Fruit fly (Drosophila melanogaster) whole organism, embryonic: ENCODE data around the gene gkt.

ENCODE experiments used
- Aef1 ChIP-seq: fragments of 200-800 bp; sonication (Bioruptor generic); IDR thresholded peaks from 3 replicates; pipeline ENCODE4 v1.3.6; 2022; ENCODE audit warnings: missing biosample characterization, missing genetic modification characterization
- CG10267 ChIP-seq: fragments of 200-800 bp; sonication (Bioruptor generic); optimal IDR thresholded peaks from 2 replicates; lab custom pipeline; 2018; ENCODE audit warnings: missing biosample characterization, mild to moderate bottlenecking, missing genetic modification characterization, moderate library complexity
- CG12391 ChIP-seq: fragments of 200-800 bp; sonication (Bioruptor generic); optimal IDR thresholded peaks from 3 replicates; lab custom pipeline; 2018; ENCODE audit warnings: missing biosample characterization, mild to moderate bottlenecking, missing genetic modification characterization, moderate library complexity
- CG15601 ChIP-seq: fragments of 200-800 bp; sonication (Bioruptor generic); optimal IDR thresholded peaks from 3 replicates; lab custom pipeline; 2019; ENCODE audit warnings: missing biosample characterization, mild to moderate bottlenecking, missing genetic modification characterization, moderate library complexity
- CG18619 ChIP-seq: fragments of 200-800 bp; sonication (Bioruptor generic); optimal IDR thresholded peaks from 3 replicates; lab custom pipeline; 2017; ENCODE audit warnings: missing biosample characterization, mild to moderate bottlenecking, missing genetic modification characterization
- CG32767 ChIP-seq: fragments of 200-800 bp; sonication (Bioruptor generic); IDR thresholded peaks from 2 replicates; pipeline ENCODE4 v1.3.6; 2022; ENCODE audit warnings: missing biosample characterization, missing genetic modification characterization
- CG34224 ChIP-seq: fragments of 200-800 bp; sonication (Bioruptor generic); IDR thresholded peaks from 3 replicates; pipeline ENCODE4 v1.3.6; 2022; ENCODE audit warnings: missing biosample characterization, missing genetic modification characterization; ENCODE audit not compliant: partially characterized antibody
- CG4360 ChIP-seq: fragments of 200-800 bp; sonication (Bioruptor generic); IDR thresholded peaks from 2 replicates; pipeline ENCODE4 v1.3.6; 2022; ENCODE audit warnings: missing biosample characterization, missing genetic modification characterization
- CG4617 ChIP-seq: fragments of 200-800 bp; sonication (Bioruptor generic); optimal IDR thresholded peaks from 3 replicates; lab custom pipeline; 2016; ENCODE audit warnings: missing biosample characterization, missing genetic modification characterization, borderline replicate concordance
- CG7963 ChIP-seq: fragments of 200-800 bp; sonication (Bioruptor generic); IDR thresholded peaks from 3 replicates; pipeline ENCODE4 v1.3.6; 2022; ENCODE audit warnings: missing biosample characterization, missing genetic modification characterization; ENCODE audit not compliant: partially characterized antibody
- CG8290 ChIP-seq, 3 experiments: fragments of 200-800 bp; sonication (Bioruptor generic); optimal IDR thresholded peaks; 2 replicates each; lab custom pipeline; 2016 to 2019; ENCODE audit warnings: missing biosample characterization in 3 of 3, missing genetic modification characterization in 3 of 3, mild to moderate bottlenecking in 2 of 3, moderate library complexity in 1 of 3
- D ChIP-seq, 2 experiments: fragments of 200-800 bp in 1 of 2; fragments of >200 bp in 1 of 2; sonication (Bioruptor generic) in 1 of 2; optimal IDR thresholded peaks; 2 replicates in 1 of 2; 3 replicates in 1 of 2; lab custom pipeline; 2017; ENCODE audit warnings: mild to moderate bottlenecking in 1 of 2, missing biosample characterization in 1 of 2, missing genetic modification characterization in 1 of 2, missing genetic modification reagents in 1 of 2
- D19A ChIP-seq: fragments of 200-800 bp; optimal IDR thresholded peaks from 3 replicates; lab custom pipeline; 2019; ENCODE audit warnings: missing biosample characterization, mild to moderate bottlenecking, missing genetic modification characterization, moderate library complexity
- Deaf1 ChIP-seq: fragments of 200-800 bp; optimal IDR thresholded peaks from 3 replicates; lab custom pipeline; 2019; ENCODE audit warnings: missing biosample characterization, mild to moderate bottlenecking, missing genetic modification characterization, moderate library complexity
- Dll ChIP-seq: fragments of 200-800 bp; sonication (Bioruptor generic); IDR thresholded peaks from 4 replicates; pipeline ENCODE4 v1.3.6; 2022; ENCODE audit warnings: missing biosample characterization, missing genetic modification characterization; ENCODE audit not compliant: partially characterized antibody
- E2f2 ChIP-seq: fragments of 200-800 bp; sonication (Bioruptor generic); IDR thresholded peaks from 2 replicates; pipeline ENCODE4 v1.3.6; 2022; ENCODE audit warnings: missing biosample characterization, missing genetic modification characterization
- ERR ChIP-seq: fragments of 200-800 bp; sonication (Bioruptor generic); optimal IDR thresholded peaks from 2 replicates; lab custom pipeline; 2016; ENCODE audit warnings: missing biosample characterization, missing genetic modification characterization
- HHEX ChIP-seq: fragments of 200-800 bp; sonication (Bioruptor generic); optimal IDR thresholded peaks from 3 replicates; lab custom pipeline; 2017; ENCODE audit warnings: missing biosample characterization, mild to moderate bottlenecking, missing genetic modification characterization, missing genetic modification reagents
- HLH4C ChIP-seq: fragments of 200-800 bp; sonication (Bioruptor generic); IDR thresholded peaks from 3 replicates; pipeline ENCODE4 v1.3.6; 2022; ENCODE audit warnings: missing biosample characterization, missing genetic modification characterization; ENCODE audit not compliant: partially characterized antibody
- Hey ChIP-seq: fragments of 200-800 bp; sonication (Bioruptor generic); optimal IDR thresholded peaks from 3 replicates; lab custom pipeline; 2018; ENCODE audit warnings: missing biosample characterization, mild to moderate bottlenecking, missing genetic modification characterization
- Hr51 ChIP-seq, 2 experiments: fragments of 200-800 bp; sonication (Bioruptor generic); optimal IDR thresholded peaks; 2 replicates in 1 of 2; 3 replicates in 1 of 2; lab custom pipeline; 2016 to 2018; ENCODE audit warnings: missing biosample characterization in 2 of 2, missing genetic modification characterization in 2 of 2, mild to moderate bottlenecking in 1 of 2, moderate library complexity in 1 of 2
- Nf-YA ChIP-seq: fragments of 200-800 bp; sonication (Bioruptor generic); IDR thresholded peaks from 2 replicates; pipeline ENCODE4 v1.3.6; 2022; ENCODE audit warnings: missing biosample characterization, missing genetic modification characterization
- NfI ChIP-seq: fragments of 200-800 bp; sonication (Bioruptor generic); optimal IDR thresholded peaks from 3 replicates; lab custom pipeline; 2018; ENCODE audit warnings: missing biosample characterization, mild to moderate bottlenecking, missing genetic modification characterization, moderate library complexity
- Opbp ChIP-seq: fragments of 200-800 bp; sonication (Bioruptor generic); IDR thresholded peaks from 3 replicates; pipeline ENCODE4 v1.3.6; 2022; ENCODE audit warnings: missing biosample characterization, missing genetic modification characterization; ENCODE audit not compliant: partially characterized antibody
- Scr ChIP-seq: fragments of 200-800 bp; sonication (Bioruptor generic); IDR thresholded peaks from 2 replicates; pipeline ENCODE4 v1.3.6; 2022; ENCODE audit warnings: missing biosample characterization, missing genetic modification characterization; ENCODE audit not compliant: partially characterized antibody
- ap ChIP-seq: fragments of 200-800 bp; sonication (Bioruptor generic); IDR thresholded peaks from 2 replicates; pipeline ENCODE4 v1.3.6; 2022; ENCODE audit warnings: missing biosample characterization, missing genetic modification characterization
- bbx ChIP-seq: fragments of 200-800 bp; sonication (Bioruptor generic); IDR thresholded peaks from 2 replicates; pipeline ENCODE4 v1.3.6; 2022; ENCODE audit warnings: missing biosample characterization, missing genetic modification characterization; ENCODE audit not compliant: partially characterized antibody
- cad ChIP-seq: fragments of >200 bp; optimal IDR thresholded peaks from 2 replicates; lab custom pipeline; 2017; ENCODE audit warnings: missing biosample characterization, missing genetic modification characterization
- cg ChIP-seq: fragments of 200-800 bp; sonication (Bioruptor generic); optimal IDR thresholded peaks from 3 replicates; lab custom pipeline; 2019; ENCODE audit warnings: missing biosample characterization, mild to moderate bottlenecking, missing genetic modification characterization, moderate library complexity
- dati ChIP-seq: fragments of 200-800 bp; sonication (Bioruptor generic); IDR thresholded peaks from 2 replicates; pipeline ENCODE4 v1.3.6; 2022; ENCODE audit warnings: missing biosample characterization, missing genetic modification characterization
- dmrt99B ChIP-seq: fragments of 200-800 bp; sonication (Bioruptor generic); optimal IDR thresholded peaks from 2 replicates; lab custom pipeline; 2018; ENCODE audit warnings: missing biosample characterization, mild to moderate bottlenecking, missing genetic modification characterization, moderate library complexity
- inv ChIP-seq: fragments of 200-800 bp; sonication (Bioruptor generic); IDR thresholded peaks from 2 replicates; pipeline ENCODE4 v1.3.6; 2022; ENCODE audit warnings: missing biosample characterization, missing genetic modification characterization; ENCODE audit not compliant: partially characterized antibody
- jigr1 ChIP-seq: fragments of 200-800 bp; sonication (Bioruptor generic); IDR thresholded peaks from 3 replicates; pipeline ENCODE4 v1.3.6; 2022; ENCODE audit warnings: missing biosample characterization, missing genetic modification characterization
- lbe ChIP-seq: fragments of 200-800 bp; sonication (Bioruptor generic); optimal IDR thresholded peaks from 2 replicates; lab custom pipeline; 2016; ENCODE audit warnings: missing biosample characterization, mild to moderate bottlenecking, missing genetic modification characterization
- luna ChIP-seq: fragments of 200-800 bp; sonication (Bioruptor generic); optimal IDR thresholded peaks from 2 replicates; lab custom pipeline; 2016; ENCODE audit warnings: missing biosample characterization, missing genetic modification characterization
- maf-S ChIP-seq: fragments of 200-800 bp; sonication (Bioruptor generic); optimal IDR thresholded peaks from 2 replicates; lab custom pipeline; 2016; ENCODE audit warnings: missing biosample characterization, missing genetic modification characterization
- pb ChIP-seq: fragments of 200-800 bp; sonication (Bioruptor generic); optimal IDR thresholded peaks from 3 replicates; lab custom pipeline; 2016; ENCODE audit warnings: missing biosample characterization, missing genetic modification characterization
- pum ChIP-seq: fragments of 200-800 bp; sonication (Bioruptor generic); optimal IDR thresholded peaks from 2 replicates; lab custom pipeline; 2016; ENCODE audit warnings: missing biosample characterization, missing genetic modification characterization
- sc ChIP-seq, 3 experiments: fragments of >200 bp in 2 of 3; fragments of 200-800 bp in 1 of 3; sonication (Bioruptor generic) in 1 of 3; optimal IDR thresholded peaks; 2 replicates in 2 of 3; 3 replicates in 1 of 3; lab custom pipeline; 2017; ENCODE audit warnings: mild to moderate bottlenecking in 1 of 3, missing biosample characterization in 1 of 3, missing genetic modification characterization in 1 of 3, missing genetic modification reagents in 1 of 3
- scrt ChIP-seq: fragments of 200-800 bp; sonication (Bioruptor generic); optimal IDR thresholded peaks from 2 replicates; lab custom pipeline; 2018; ENCODE audit warnings: missing biosample characterization, mild to moderate bottlenecking, missing genetic modification characterization, moderate library complexity
- sens ChIP-seq: fragments of 200-800 bp; sonication (Bioruptor generic); peaks from one replicate; lab custom pipeline; 2016; ENCODE audit warnings: missing biosample characterization, missing genetic modification characterization
- shn ChIP-seq: fragments of 200-800 bp; sonication (Bioruptor generic); optimal IDR thresholded peaks from 3 replicates; lab custom pipeline; 2016; ENCODE audit warnings: missing biosample characterization, missing genetic modification characterization
- sna ChIP-seq: fragments of 200-800 bp; sonication (Bioruptor generic); IDR thresholded peaks from 2 replicates; pipeline ENCODE4 v1.3.6; 2022; ENCODE audit warnings: missing biosample characterization, missing genetic modification characterization; ENCODE audit not compliant: partially characterized antibody
- tin ChIP-seq: fragments of 200-800 bp; sonication (Bioruptor generic); optimal IDR thresholded peaks from 3 replicates; lab custom pipeline; 2016; ENCODE audit warnings: missing biosample characterization, missing genetic modification characterization
- usp ChIP-seq: fragments of >200 bp; optimal IDR thresholded peaks from 2 replicates; lab custom pipeline; 2017; ENCODE audit warnings: missing biosample characterization, missing genetic modification characterization
- vnd ChIP-seq: fragments of 200-800 bp; sonication (Bioruptor generic); IDR thresholded peaks from 3 replicates; pipeline ENCODE4 v1.3.6; 2022; ENCODE audit warnings: missing biosample characterization, missing genetic modification characterization; ENCODE audit not compliant: partially characterized antibody

The gkt gene

DNA sequence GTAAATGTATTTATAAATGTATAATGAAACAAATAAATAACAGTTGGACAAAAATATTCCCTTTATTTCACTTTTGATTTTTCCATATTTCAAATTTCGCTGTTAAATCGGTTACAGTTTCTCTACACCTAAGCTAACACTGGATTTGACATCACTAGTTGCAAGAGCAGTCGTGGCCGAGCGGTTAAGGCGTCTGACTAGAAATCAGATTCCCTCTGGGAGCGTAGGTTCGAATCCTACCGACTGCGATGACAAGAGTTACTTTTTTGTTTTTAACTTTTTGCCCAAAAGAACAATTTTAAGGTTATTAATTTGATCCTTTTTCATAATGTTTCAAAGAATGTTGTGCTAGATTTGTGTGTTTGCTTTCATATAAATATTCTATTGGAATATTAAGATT is 9.7 kb downstream of the gkt start (continued):
- TF ChIP-seq Opbp (GFP tag; lab: Robert Waterston, UW) = peak; percentile 95
- peak; percentile 91 for TF ChIP-seq CG7963
- peak; percentile 71 for TF ChIP-seq CG34224
- peak; percentile 40; the same call in 1 of the 2 replicates for TF ChIP-seq inv
- peak; percentile 74 for TF ChIP-seq vnd (GFP tag; lab: Robert Waterston, UW)
- TF ChIP-seq bbx (GFP tag; lab: Robert Waterston, UW) = peak; percentile 91
- peak; percentile 54; the same call in 1 of the 2 replicates for TF ChIP-seq sna (GFP tag; lab: Robert Waterston, UW)
- peak; percentile 63; the same call in 3 of the 4 replicates for TF ChIP-seq Dll (GFP tag; lab: Robert Waterston, UW)

DNA sequence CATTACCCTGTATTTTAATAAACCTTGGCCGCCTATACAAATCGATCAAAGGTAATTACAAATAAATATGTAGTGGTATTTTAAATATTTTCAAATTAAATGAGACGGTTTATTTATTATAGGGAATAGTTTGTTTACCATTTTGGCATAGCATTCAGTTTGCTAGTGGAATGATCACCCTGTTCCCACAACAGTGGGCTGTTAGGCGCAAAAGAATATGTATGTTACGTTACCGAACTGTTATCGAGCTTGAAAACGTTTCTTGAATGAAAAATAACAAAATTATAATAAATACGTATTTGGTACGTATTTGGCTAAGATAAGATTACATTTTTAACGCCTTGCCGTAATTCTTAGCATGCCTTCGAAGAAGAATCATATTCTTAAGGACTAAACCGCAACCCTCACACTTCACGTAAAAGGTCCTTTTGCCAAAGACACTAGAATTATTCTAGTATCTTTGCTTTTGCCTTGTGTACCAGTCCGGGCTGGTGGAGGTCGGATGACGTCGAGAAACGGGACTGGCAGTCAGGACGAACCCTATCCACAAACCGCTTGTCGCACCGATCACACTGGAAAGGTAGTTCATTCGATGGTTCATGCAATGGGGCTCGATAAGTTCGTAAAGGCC is 11.3 kb downstream of the gkt start, which contains the start of gene CG44002:
TSS of gene CG44002 (minus strand) at position 144 of the 631 bp plus-strand sequence.
- TF ChIP-seq dati (GFP tag; lab: Robert Waterston, UW) (no peak), usp (GFP tag; lab: Kevin White, UChicago) (no peak), ERR (GFP tag; lab: Kevin White, UChicago) (no peak), lbe (GFP tag; lab: Kevin White, UChicago) (peak; percentile 15), CG32767 (no peak), cad (peak; percentile 30), CG12391 (no peak), sens (GFP tag; lab: Kevin White, UChicago) (peak; percentile 68), HLH4C (GFP tag; lab: Robert Waterston, UW) (0 out of 3 replicates have a peak, but pooled peaks have one; percentile 10), tin (GFP tag; lab: Kevin White, UChicago) (no peak), D19A (tag; lab: Kevin White, UChicago) (no peak), Nf-YA (GFP tag; lab: Robert Waterston, UW) (no peak), Deaf1 (no peak), E2f2 (GFP tag; lab: Robert Waterston, UW) (peak; percentile 65), jigr1 (no peak), Hr51 (GFP tag; optimal IDR thresholded peaks at IDR 0.05; lab: Kevin White, UChicago) (no peak), D (optimal IDR thresholded peaks at IDR 0.05; lab: Kevin White, UChicago) (no peak), D (GFP tag; optimal IDR thresholded peaks at IDR 0.05; lab: Kevin White, UChicago) (no peak), CG10267 (peak; percentile 14), scrt (GFP tag; lab: Kevin White, UChicago) (no peak), CG18619 (no peak), CG8290 (GFP tag; optimal IDR thresholded peaks at IDR 0.05; lab: Kevin White, UChicago) (no peak), CG8290 (tag; optimal IDR thresholded peaks at IDR 0.05; lab: Kevin White, UChicago) (peak in 1 of 2 experiments; percentile 26), Hey (tag; lab: Kevin White, UChicago) (no peak), maf-S (GFP tag; lab: Kevin White, UChicago) (no peak), Aef1 (GFP tag; lab: Robert Waterston, UW) (no peak), luna (no peak), ap (no peak), shn (GFP tag; lab: Kevin White, UChicago) (no peak), CG4617 (peak; percentile 23), pum (GFP tag; lab: Kevin White, UChicago) (no peak), cg (GFP tag; lab: Kevin White, UChicago) (no peak), pb (no peak), NfI (peak; percentile 7), HHEX (GFP tag; lab: Kevin White, UChicago) (no peak), dmrt99B (no peak), CG4360 (GFP tag; lab: Robert Waterston, UW) (no peak), Scr (GFP tag; lab: Robert Waterston, UW) (no peak), CG15601 (no peak), sc (optimal IDR thresholded peaks at IDR 0.05; lab: Kevin White, UChicago) (no peak), sc (GFP tag; optimal IDR thresholded peaks at IDR 0.05; lab: Kevin White, UChicago) (no peak)
